In genomic region chr3L:16027163-16027633, dm6 we compare ENCODE assay signal across 1 fruit fly cellular context.
TF ChIP-seq lines count a peak whose summit lies in the region.

No protein-coding gene starts in this region.

TF ChIP-seq in whole organism, embryonic, 481 proteins besides CTCF, POLR2A, EP300 and RAD21 (continued from another document and continues in another):
- TF ChIP-seq HmgZ (tag; optimal IDR thresholded peaks at IDR 0.05; lab: Kevin White, UChicago) (no peak), CG8765 (GFP tag; IDR thresholded peaks at IDR 0.05; lab: Robert Waterston, UW) (no peak; the same call in 1 of the 2 replicates), Spps (tag; optimal IDR thresholded peaks at IDR 0.05; lab: Kevin White, UChicago) (peak; percentile 8), tap (tag; optimal IDR thresholded peaks at IDR 0.05; lab: Kevin White, UChicago) (no peak), CG6689 (GFP tag; IDR thresholded peaks at IDR 0.05; lab: Robert Waterston, UW) (0 out of 2 replicates have a peak, but pooled peaks have one; percentile 34), CG16813 (GFP tag; IDR thresholded peaks at IDR 0.05; lab: Robert Waterston, UW; ENCODE audit: partially characterized antibody) (no peak), luna (GFP tag; optimal IDR thresholded peaks at IDR 0.05; lab: Kevin White, UChicago) (no peak), pzg (GFP tag; optimal IDR thresholded peaks at IDR 0.05; lab: Kevin White, UChicago) (no peak), CrebB (tag; optimal IDR thresholded peaks at IDR 0.05; lab: Kevin White, UChicago) (no peak), CG17361 (GFP tag; IDR thresholded peaks at IDR 0.05; lab: Robert Waterston, UW) (no peak), CG12391 (tag; optimal IDR thresholded peaks at IDR 0.05; lab: Kevin White, UChicago) (peak; percentile 15), nau (GFP tag; optimal IDR thresholded peaks at IDR 0.05; lab: Kevin White, UChicago) (peak; percentile 62), CG15479 (GFP tag; optimal IDR thresholded peaks at IDR 0.05; lab: Kevin White, UChicago) (peak; percentile 3), CG11398 (GFP tag; optimal IDR thresholded peaks at IDR 0.05; lab: Kevin White, UChicago) (peak; percentile 49), sim (GFP tag; IDR thresholded peaks at IDR 0.05; lab: Robert Waterston, UW) (0 out of 2 replicates have a peak, but pooled peaks have one; percentile 23), CG13287 (GFP tag; IDR thresholded peaks at IDR 0.05; lab: Robert Waterston, UW; ENCODE audit: partially characterized antibody) (no peak; the same call in 1 of the 2 replicates), CG14014 (GFP tag; IDR thresholded peaks at IDR 0.05; lab: Robert Waterston, UW) (peak; percentile 31), CG15514 (GFP tag; optimal IDR thresholded peaks at IDR 0.05; lab: Kevin White, UChicago) (peak; percentile 50), HLHmδ (GFP tag; optimal IDR thresholded peaks at IDR 0.05; lab: Kevin White, UChicago) (peak; percentile 68), YL-1 (GFP tag; optimal IDR thresholded peaks at IDR 0.05; lab: Kevin White, UChicago) (peak; percentile 39), Sox100B (GFP tag; optimal IDR thresholded peaks at IDR 0.05; lab: Kevin White, UChicago) (peak; percentile 64), ranshi (GFP tag; IDR thresholded peaks at IDR 0.05; lab: Robert Waterston, UW) (no peak), CG10565 (GFP tag; optimal IDR thresholded peaks at IDR 0.05; lab: Kevin White, UChicago) (no peak), psq (GFP tag; optimal IDR thresholded peaks at IDR 0.05; lab: Kevin White, UChicago) (no peak), Xbp1 (GFP tag; optimal IDR thresholded peaks at IDR 0.05; lab: Kevin White, UChicago) (no peak), corto (GFP tag; optimal IDR thresholded peaks at IDR 0.05; lab: Kevin White, UChicago) (no peak), CG14667 (GFP tag; IDR thresholded peaks at IDR 0.05; lab: Robert Waterston, UW) (no peak), CG10431 (GFP tag; optimal IDR thresholded peaks at IDR 0.05; lab: Kevin White, UChicago) (peak; percentile 50), Max (GFP tag; optimal IDR thresholded peaks at IDR 0.05; lab: Kevin White, UChicago) (peak; percentile 3), NFAT (GFP tag; IDR thresholded peaks at IDR 0.05; lab: Robert Waterston, UW) (no peak), CG12744 (GFP tag; optimal IDR thresholded peaks at IDR 0.05; lab: Kevin White, UChicago) (no peak), CG18011 (GFP tag; optimal IDR thresholded peaks at IDR 0.05; lab: Kevin White, UChicago) (peak; percentile 9), ATbp (GFP tag; optimal IDR thresholded peaks at IDR 0.05; lab: Kevin White, UChicago) (peak; percentile 69), so (GFP tag; IDR thresholded peaks at IDR 0.05; lab: Robert Waterston, UW) (peak; percentile 70; the same call in 2 of the 3 replicates), unpg (GFP tag; optimal IDR thresholded peaks at IDR 0.05; lab: Kevin White, UChicago) (peak; percentile 34), CG9797 (GFP tag; optimal IDR thresholded peaks at IDR 0.05; lab: Kevin White, UChicago) (peak; percentile 0), gsb-n (tag; optimal IDR thresholded peaks at IDR 0.05; lab: Kevin White, UChicago) (no peak), Rfx (GFP tag; IDR thresholded peaks at IDR 0.05; lab: Robert Waterston, UW) (peak; percentile 49; the same call in 1 of the 2 replicates), disco-r (GFP tag; optimal IDR thresholded peaks at IDR 0.05; lab: Kevin White, UChicago) (no peak), stwl (tag; optimal IDR thresholded peaks at IDR 0.05; lab: Kevin White, UChicago) (no peak), Ssrp (tag; optimal IDR thresholded peaks at IDR 0.05; lab: Kevin White, UChicago) (no peak), Sry-β (GFP tag; optimal IDR thresholded peaks at IDR 0.05; lab: Kevin White, UChicago) (peak; percentile 41), ssp (GFP tag; IDR thresholded peaks at IDR 0.05; lab: Robert Waterston, UW) (no peak), chif (GFP tag; optimal IDR thresholded peaks at IDR 0.05; lab: Kevin White, UChicago) (peak in 1 of 2 experiments; percentile 34), zen2 (GFP tag; IDR thresholded peaks at IDR 0.05; lab: Robert Waterston, UW; ENCODE audit: partially characterized antibody) (no peak), pnt (GFP tag; optimal IDR thresholded peaks at IDR 0.05; lab: Kevin White, UChicago) (peak; percentile 7), CG11560 (tag; IDR thresholded peaks at IDR 0.05; lab: Robert Waterston, UW) (no peak), odd (GFP tag; optimal IDR thresholded peaks at IDR 0.05; lab: Kevin White, UChicago) (peak; percentile 71), CG7987 (GFP tag; optimal IDR thresholded peaks at IDR 0.05; lab: Kevin White, UChicago) (peak; percentile 71), Vsx1 (GFP tag; optimal IDR thresholded peaks at IDR 0.05; lab: Kevin White, UChicago) (peak; percentile 81), Dfd (GFP tag; optimal IDR thresholded peaks at IDR 0.05; lab: Kevin White, UChicago) (no peak), CG2712 (tag; optimal IDR thresholded peaks at IDR 0.05; lab: Kevin White, UChicago) (peak; percentile 15), CG34224 (GFP tag; IDR thresholded peaks at IDR 0.05; lab: Robert Waterston, UW; ENCODE audit: partially characterized antibody) (no peak), CG5180 (GFP tag; optimal IDR thresholded peaks at IDR 0.05; lab: Kevin White, UChicago) (peak; percentile 64), CG8924 (tag; optimal IDR thresholded peaks at IDR 0.05; lab: Kevin White, UChicago) (peak; percentile 10), Hmx (GFP tag; optimal IDR thresholded peaks at IDR 0.05; lab: Kevin White, UChicago) (no peak), Optix (GFP tag; IDR thresholded peaks at IDR 0.05; lab: Robert Waterston, UW) (no peak), CG14860 (GFP tag; IDR thresholded peaks at IDR 0.05; lab: Robert Waterston, UW; ENCODE audit: partially characterized antibody) (no peak), CG7271 (tag; optimal IDR thresholded peaks at IDR 0.05; lab: Kevin White, UChicago) (peak; percentile 17), HLH3B (GFP tag; IDR thresholded peaks at IDR 0.05; lab: Robert Waterston, UW) (peak; percentile 50; the same call in 1 of the 2 replicates), slou (GFP tag; optimal IDR thresholded peaks at IDR 0.05; lab: Kevin White, UChicago) (no peak), CG11723 (GFP tag; optimal IDR thresholded peaks at IDR 0.05; lab: Kevin White, UChicago) (peak; percentile 27), CG3838 (GFP tag; optimal IDR thresholded peaks at IDR 0.05; lab: Kevin White, UChicago) (no peak), fd96Cb (tag; optimal IDR thresholded peaks at IDR 0.05; lab: Kevin White, UChicago) (peak; percentile 2), C15 (GFP tag; IDR thresholded peaks at IDR 0.05; lab: Robert Waterston, UW) (no peak), CG7786 (GFP tag; optimal IDR thresholded peaks at IDR 0.05; lab: Kevin White, UChicago) (no peak), CG32767 (GFP tag; IDR thresholded peaks at IDR 0.05; lab: Robert Waterston, UW) (0 out of 2 replicates have a peak, but pooled peaks have one; percentile 18), CG15696 (tag; optimal IDR thresholded peaks at IDR 0.05; lab: Kevin White, UChicago) (peak; percentile 74), fd64A (GFP tag; optimal IDR thresholded peaks at IDR 0.05; lab: Kevin White, UChicago) (peak; percentile 80), ind (GFP tag; optimal IDR thresholded peaks at IDR 0.05; lab: Kevin White, UChicago) (no peak), Tbp (GFP tag; optimal IDR thresholded peaks at IDR 0.05; lab: Kevin White, UChicago) (no peak), run (tag; optimal IDR thresholded peaks at IDR 0.05; lab: Kevin White, UChicago) (peak; percentile 24), CG9727 (GFP tag; optimal IDR thresholded peaks at IDR 0.05; lab: Kevin White, UChicago) (peak; percentile 64), eyg (GFP tag; optimal IDR thresholded peaks at IDR 0.05; lab: Kevin White, UChicago) (no peak), repo (GFP tag; optimal IDR thresholded peaks at IDR 0.05; lab: Kevin White, UChicago) (no peak), CG8281 (tag; optimal IDR thresholded peaks at IDR 0.05; lab: Kevin White, UChicago) (peak; percentile 14), CG2875 (GFP tag; optimal IDR thresholded peaks at IDR 0.05; lab: Kevin White, UChicago) (peak; percentile 54), row (GFP tag; IDR thresholded peaks at IDR 0.05; lab: Robert Waterston, UW) (peak; percentile 42; the same call in 2 of the 3 replicates), Hmr (GFP tag; optimal IDR thresholded peaks at IDR 0.05; lab: Kevin White, UChicago) (peak; percentile 56), BtbVII (GFP tag; optimal IDR thresholded peaks at IDR 0.05; lab: Kevin White, UChicago) (peak; percentile 63), exex (tag; optimal IDR thresholded peaks at IDR 0.05; lab: Kevin White, UChicago) (no peak), kay (GFP tag; optimal IDR thresholded peaks at IDR 0.05; lab: Kevin White, UChicago) (no peak), zf30C (GFP tag; optimal IDR thresholded peaks at IDR 0.05; lab: Kevin White, UChicago) (no peak), CG17829 (tag; optimal IDR thresholded peaks at IDR 0.05; lab: Kevin White, UChicago) (no peak), CG12236 (GFP tag; optimal IDR thresholded peaks at IDR 0.05; lab: Kevin White, UChicago) (peak; percentile 0), ara (GFP tag; IDR thresholded peaks at IDR 0.05; lab: Robert Waterston, UW) (peak; percentile 44; the same call in 1 of the 2 replicates), CG1792 (GFP tag; optimal IDR thresholded peaks at IDR 0.05; lab: Kevin White, UChicago) (no peak), CG16863 (GFP tag; optimal IDR thresholded peaks at IDR 0.05; lab: Kevin White, UChicago) (peak; percentile 1), z (GFP tag; IDR thresholded peaks at IDR 0.05; lab: Robert Waterston, UW) (0 out of 3 replicates have a peak, but pooled peaks have one; percentile 14), CG12659 (GFP tag; optimal IDR thresholded peaks at IDR 0.05; lab: Kevin White, UChicago) (peak; percentile 25), lmd (GFP tag; IDR thresholded peaks at IDR 0.05; lab: Robert Waterston, UW) (peak; percentile 35; the same call in 1 of the 2 replicates), CG14710 (tag; optimal IDR thresholded peaks at IDR 0.05; lab: Kevin White, UChicago) (peak; percentile 54), CG6813 (GFP tag; optimal IDR thresholded peaks at IDR 0.05; lab: Kevin White, UChicago) (peak; percentile 78), CG6654 (GFP tag; optimal IDR thresholded peaks at IDR 0.05; lab: Kevin White, UChicago) (no peak), CG13894 (tag; optimal IDR thresholded peaks at IDR 0.05; lab: Kevin White, UChicago) (no peak), hbn (GFP tag; IDR thresholded peaks at IDR 0.05; lab: Robert Waterston, UW; ENCODE audit: partially characterized antibody) (no peak), seq (GFP tag; IDR thresholded peaks at IDR 0.05; lab: Robert Waterston, UW) (no peak), Ptx1 (GFP tag; IDR thresholded peaks at IDR 0.05; lab: Robert Waterston, UW) (peak; percentile 48), Aef1 (GFP tag; IDR thresholded peaks at IDR 0.05; lab: Robert Waterston, UW) (no peak), MTF-1 (GFP tag; optimal IDR thresholded peaks at IDR 0.05; lab: Kevin White, UChicago; ENCODE audit: borderline replicate concordance) (peak; percentile 71), ap (GFP tag; IDR thresholded peaks at IDR 0.05; lab: Robert Waterston, UW) (no peak), crc (GFP tag; optimal IDR thresholded peaks at IDR 0.05; lab: Kevin White, UChicago) (no peak), CG3995 (GFP tag; optimal IDR thresholded peaks at IDR 0.05; lab: Kevin White, UChicago) (no peak), B-H2 (GFP tag; optimal IDR thresholded peaks at IDR 0.05; lab: Kevin White, UChicago) (no peak), Abd-B (GFP tag; optimal IDR thresholded peaks at IDR 0.05; lab: Kevin White, UChicago) (no peak), otp (GFP tag; IDR thresholded peaks at IDR 0.05; lab: Robert Waterston, UW) (0 out of 3 replicates have a peak, but pooled peaks have one; percentile 11), ac (GFP tag; optimal IDR thresholded peaks at IDR 0.05; lab: Kevin White, UChicago) (peak; percentile 74), amos (GFP tag; IDR thresholded peaks at IDR 0.05; lab: Robert Waterston, UW; ENCODE audit: partially characterized antibody) (no peak), tio (GFP tag; optimal IDR thresholded peaks at IDR 0.05; lab: Kevin White, UChicago) (no peak), Usf (GFP tag; optimal IDR thresholded peaks at IDR 0.05; lab: Kevin White, UChicago) (no peak), ERR (GFP tag; optimal IDR thresholded peaks at IDR 0.05; lab: Kevin White, UChicago) (no peak), NC2α (GFP tag; optimal IDR thresholded peaks at IDR 0.05; lab: Kevin White, UChicago) (peak; percentile 14), CG10274 (GFP tag; optimal IDR thresholded peaks at IDR 0.05; lab: Kevin White, UChicago) (peak; percentile 15), slbo (GFP tag; IDR thresholded peaks at IDR 0.05; lab: Robert Waterston, UW) (peak; percentile 68), CG2202 (tag; optimal IDR thresholded peaks at IDR 0.05; lab: Kevin White, UChicago) (peak; percentile 69), eve (GFP tag; optimal IDR thresholded peaks at IDR 0.05; lab: Kevin White, UChicago) (no peak), CG1529 (GFP tag; optimal IDR thresholded peaks at IDR 0.05; lab: Kevin White, UChicago) (peak; percentile 26), zfh1 (GFP tag; IDR thresholded peaks at IDR 0.05; lab: Robert Waterston, UW) (0 out of 3 replicates have a peak, but pooled peaks have one; percentile 29), CG6254 (GFP tag; optimal IDR thresholded peaks at IDR 0.05; lab: Kevin White, UChicago) (peak; percentile 16), kni (GFP tag; optimal IDR thresholded peaks at IDR 0.05; lab: Kevin White, UChicago) (peak; percentile 87), Sox102F (GFP tag; optimal IDR thresholded peaks at IDR 0.05; lab: Kevin White, UChicago) (peak; percentile 25), CG17385 (GFP tag; optimal IDR thresholded peaks at IDR 0.05; lab: Kevin White, UChicago) (peak; percentile 16), CG15269 (tag; optimal IDR thresholded peaks at IDR 0.05; lab: Kevin White, UChicago) (peak; percentile 38), crp (GFP tag; optimal IDR thresholded peaks at IDR 0.05; lab: Kevin White, UChicago) (no peak), CG1832 (GFP tag; optimal IDR thresholded peaks at IDR 0.05; lab: Kevin White, UChicago) (no peak), pho (GFP tag; optimal IDR thresholded peaks at IDR 0.05; lab: Kevin White, UChicago) (no peak), dpn (GFP tag; optimal IDR thresholded peaks at IDR 0.05; lab: Kevin White, UChicago) (peak in 1 of 2 experiments; percentile 56), ems (GFP tag; optimal IDR thresholded peaks at IDR 0.05; lab: Kevin White, UChicago) (peak; percentile 13), CG2199 (GFP tag; IDR thresholded peaks at IDR 0.05; lab: Robert Waterston, UW) (0 out of 3 replicates have a peak, but pooled peaks have one; percentile 55), Atf3 (GFP tag; optimal IDR thresholded peaks at IDR 0.05; lab: Kevin White, UChicago) (no peak), crol (GFP tag; IDR thresholded peaks at IDR 0.05; lab: Robert Waterston, UW) (peak; percentile 74)
